Worm (Caenorhabditis elegans) whole organism, L4 larva: ENCODE data around the gene scav-1.

Experiments used
- D1046.2 ChIP-seq: fragments of 200-800 bp; sonication (Bioruptor generic); IDR thresholded peaks from 2 replicates; pipeline ENCODE4 v1.3.6; 2022; ENCODE audit warnings: missing genetic modification characterization, missing compliant biosample characterization
- F37D6.2 ChIP-seq: sonication (generic microtip); optimal IDR thresholded peaks from 2 replicates; lab custom pipeline; 2016; ENCODE audit warnings: mild to moderate bottlenecking, missing genetic modification characterization, missing compliant biosample characterization
- F49E8.2 ChIP-seq: sonication (generic microtip); optimal IDR thresholded peaks from 2 replicates; lab custom pipeline; 2016; ENCODE audit warnings: missing compliant biosample characterization, mild to moderate bottlenecking, missing genetic modification characterization, borderline replicate concordance
- R02D3.7 ChIP-seq: fragments of 150-350 bp; sonication (generic microtip); optimal IDR thresholded peaks from 3 replicates; lab custom pipeline; 2014; ENCODE audit warnings: missing biosample characterization, missing genetic modification characterization
- T26A8.4 ChIP-seq: fragments of 200-800 bp; sonication (Bioruptor generic); IDR thresholded peaks from 2 replicates; pipeline ENCODE4 v1.3.6; 2022; ENCODE audit warnings: missing genetic modification characterization, missing compliant biosample characterization
- Y105C5A.15 ChIP-seq: fragments of 200-800 bp; sonication (Bioruptor generic); IDR thresholded peaks from 2 replicates; pipeline ENCODE4 v1.3.6; 2022; ENCODE audit warnings: missing genetic modification characterization, missing compliant biosample characterization
- Y5F2A.4 ChIP-seq: fragments of 200-800 bp; sonication (Bioruptor generic); optimal IDR thresholded peaks from 2 replicates; lab custom pipeline; 2018; ENCODE audit warnings: mild to moderate bottlenecking, missing genetic modification characterization, missing compliant biosample characterization
- ZK337.2 ChIP-seq: fragments of 200-800 bp; sonication (Bioruptor generic); IDR thresholded peaks from 2 replicates; pipeline ENCODE4 v1.3.6; 2022; ENCODE audit warnings: missing genetic modification reagents, missing genetic modification characterization, missing compliant biosample characterization
- arid-1 ChIP-seq: fragments of 200-800 bp; sonication (Bioruptor generic); conservative IDR thresholded peaks from 2 replicates; pipeline ENCODE4 v1.3.6; 2022; ENCODE audit warnings: missing genetic modification reagents, missing genetic modification characterization, missing compliant biosample characterization
- ceh-28 ChIP-seq: fragments of 150-350 bp; optimal IDR thresholded peaks from 2 replicates; lab custom pipeline; 2014; ENCODE audit warnings: missing biosample characterization, missing genetic modification reagents, missing genetic modification characterization
- ceh-32 ChIP-seq: sonication (generic microtip); optimal IDR thresholded peaks from 2 replicates; lab custom pipeline; 2016; ENCODE audit warnings: mild to moderate bottlenecking, missing genetic modification characterization, missing compliant biosample characterization; ENCODE audit not compliant: poor library complexity
- ceh-62 ChIP-seq: sonication (generic microtip); optimal IDR thresholded peaks from 2 replicates; lab custom pipeline; 2017; ENCODE audit warnings: missing biosample characterization, missing genetic modification characterization
- cey-2 ChIP-seq: sonication (generic microtip); optimal IDR thresholded peaks from 3 replicates; lab custom pipeline; 2017; ENCODE audit warnings: missing genetic modification characterization, mild to moderate bottlenecking, missing compliant biosample characterization, antibody characterized with exemption, borderline replicate concordance; ENCODE audit not compliant: insufficient read depth
- ctbp-1 ChIP-seq: fragments of 200-800 bp; sonication (Bioruptor generic); IDR thresholded peaks from 2 replicates; pipeline ENCODE4 v1.3.6; 2022; ENCODE audit warnings: missing genetic modification reagents, missing genetic modification characterization, missing compliant biosample characterization
- daf-8 ChIP-seq: fragments of 200-800 bp; sonication (Bioruptor generic); IDR thresholded peaks from 2 replicates; pipeline ENCODE4 v1.3.6; 2022; ENCODE audit warnings: missing genetic modification characterization, missing compliant biosample characterization
- dmd-6 ChIP-seq: fragments of 200-800 bp; sonication (Bioruptor generic); IDR thresholded peaks from 2 replicates; pipeline ENCODE4 v1.3.6; 2022; ENCODE audit warnings: missing genetic modification reagents, missing genetic modification characterization, missing compliant biosample characterization
- dpl-1 ChIP-seq: fragments of 150-350 bp; optimal IDR thresholded peaks from 2 replicates; lab custom pipeline; 2014; ENCODE audit warnings: missing biosample characterization, missing genetic modification reagents, missing genetic modification characterization
- duxl-1 ChIP-seq: sonication (generic microtip); optimal IDR thresholded peaks from 2 replicates; lab custom pipeline; 2016; ENCODE audit warnings: mild to moderate bottlenecking, missing genetic modification characterization, moderate library complexity, missing compliant biosample characterization; ENCODE audit not compliant: poor library complexity
- egl-27 ChIP-seq: sonication (generic microtip); optimal IDR thresholded peaks from 3 replicates; lab custom pipeline; 2017; ENCODE audit warnings: missing biosample characterization, missing genetic modification reagents, missing genetic modification characterization
- fos-1 ChIP-seq: fragments of 150-350 bp; optimal IDR thresholded peaks from 2 replicates; lab custom pipeline; 2014; ENCODE audit warnings: missing biosample characterization, missing genetic modification characterization
- hif-1 ChIP-seq, 2 experiments: sonication (generic microtip); optimal IDR thresholded peaks; 2 replicates each; lab custom pipeline; 2016 to 2017; ENCODE audit warnings: missing compliant biosample characterization in 2 of 2, missing genetic modification characterization in 2 of 2, missing genetic modification reagents in 2 of 2, missing genotype in 2 of 2, mild to moderate bottlenecking in 1 of 2
- hlh-30 ChIP-seq: sonication (generic microtip); optimal IDR thresholded peaks from 2 replicates; lab custom pipeline; 2017; ENCODE audit warnings: antibody characterized with exemption, mild to moderate bottlenecking, missing genetic modification characterization, missing compliant biosample characterization; ENCODE audit not compliant: insufficient read depth
- hmg-1.1 ChIP-seq: fragments of 200-800 bp; sonication (Bioruptor generic); IDR thresholded peaks from 2 replicates; pipeline ENCODE4 v1.3.6; 2022; ENCODE audit warnings: missing genetic modification reagents, missing genetic modification characterization, missing compliant biosample characterization
- lin-39 ChIP-seq: fragments of 150-350 bp; optimal IDR thresholded peaks from 2 replicates; lab custom pipeline; 2014; ENCODE audit warnings: missing biosample characterization, missing genetic modification reagents, missing genetic modification characterization
- lsy-2 ChIP-seq, 2 experiments: fragments of 150-350 bp in 1 of 2; sonication (generic microtip) in 1 of 2; optimal IDR thresholded peaks; 2 replicates each; lab custom pipeline; 2014 to 2017; ENCODE audit warnings: missing biosample characterization in 2 of 2, missing genetic modification characterization in 2 of 2
- madf-9 ChIP-seq: fragments of 200-800 bp; sonication (Bioruptor generic); conservative IDR thresholded peaks from 2 replicates; pipeline ENCODE4 v1.3.6; 2022; ENCODE audit warnings: missing genetic modification reagents, missing genetic modification characterization, missing compliant biosample characterization
- mep-1 ChIP-seq: fragments of 150-350 bp; sonication (generic microtip); optimal IDR thresholded peaks from 3 replicates; lab custom pipeline; 2014; ENCODE audit warnings: missing biosample characterization, missing genetic modification characterization
- mxl-3 ChIP-seq: fragments of 200-800 bp; sonication (Bioruptor generic); optimal IDR thresholded peaks from 2 replicates; lab custom pipeline; 2018; ENCODE audit warnings: mild to moderate bottlenecking, missing genetic modification characterization, missing compliant biosample characterization
- nhr-102 ChIP-seq: sonication (generic microtip); optimal IDR thresholded peaks from 2 replicates; lab custom pipeline; 2016; ENCODE audit warnings: mild to moderate bottlenecking, missing genetic modification characterization, moderate library complexity, missing compliant biosample characterization
- nhr-11 ChIP-seq: fragments of 150-350 bp; optimal IDR thresholded peaks from 2 replicates; lab custom pipeline; 2014; ENCODE audit warnings: missing biosample characterization, missing genetic modification characterization
- nhr-111 ChIP-seq: fragments of 200-800 bp; sonication (Bioruptor generic); optimal IDR thresholded peaks from 2 replicates; lab custom pipeline; 2018; ENCODE audit warnings: mild to moderate bottlenecking, missing genetic modification characterization, missing compliant biosample characterization
- nhr-6 ChIP-seq: fragments of 150-350 bp; optimal IDR thresholded peaks from 2 replicates; lab custom pipeline; 2014; ENCODE audit warnings: missing biosample characterization, missing genetic modification characterization
- pha-4 ChIP-seq, 2 experiments: fragments of 150-350 bp in 1 of 2; fragments of 200-800 bp in 1 of 2; sonication (Bioruptor generic) in 1 of 2; IDR thresholded peaks in 1 of 2; optimal IDR thresholded peaks in 1 of 2; 2 replicates each; pipeline versions ENCODE4 v1.3.6 to Lab custom; 2014 to 2022; ENCODE audit warnings: missing genetic modification characterization in 2 of 2, missing genetic modification reagents in 2 of 2, missing biosample characterization in 1 of 2, missing compliant biosample characterization in 1 of 2
- php-3 ChIP-seq: fragments of 200-800 bp; sonication (Bioruptor generic); IDR thresholded peaks from 2 replicates; pipeline ENCODE4 v1.3.6; 2022; ENCODE audit warnings: missing genetic modification reagents, missing genetic modification characterization, missing compliant biosample characterization
- pqm-1 ChIP-seq: sonication (generic microtip); optimal IDR thresholded peaks from 2 replicates; lab custom pipeline; 2017; ENCODE audit warnings: missing biosample characterization, missing genetic modification characterization
- rbr-2 ChIP-seq: sonication (generic microtip); optimal IDR thresholded peaks from 2 replicates; lab custom pipeline; 2016; ENCODE audit warnings: missing genotype, missing genetic modification characterization, missing compliant biosample characterization
- saeg-2 ChIP-seq: fragments of 200-800 bp; sonication (Bioruptor generic); IDR thresholded peaks from 2 replicates; pipeline ENCODE4 v1.3.6; 2022; ENCODE audit warnings: missing genetic modification reagents, missing genetic modification characterization, missing compliant biosample characterization
- set-16 ChIP-seq: fragments of 200-800 bp; sonication (Bioruptor generic); IDR thresholded peaks from 2 replicates; pipeline ENCODE4 v1.3.6; 2022; ENCODE audit warnings: missing genetic modification reagents, missing genetic modification characterization, missing compliant biosample characterization
- spr-3 ChIP-seq: fragments of 200-800 bp; sonication (Bioruptor generic); optimal IDR thresholded peaks from 2 replicates; lab custom pipeline; 2018; ENCODE audit warnings: mild to moderate bottlenecking, missing genetic modification characterization, missing compliant biosample characterization
- tra-1 ChIP-seq: fragments of 200-800 bp; sonication (Bioruptor generic); IDR thresholded peaks from 2 replicates; pipeline ENCODE4 v1.3.6; 2022; ENCODE audit warnings: missing genetic modification reagents, missing genetic modification characterization, missing compliant biosample characterization
- unc-130 ChIP-seq: sonication (generic microtip); optimal IDR thresholded peaks from 2 replicates; lab custom pipeline; 2016; ENCODE audit warnings: missing genetic modification reagents, missing genetic modification characterization, missing compliant biosample characterization
- unc-62 ChIP-seq, 3 experiments: fragments of 150-350 bp in 1 of 3; sonication (generic microtip); optimal IDR thresholded peaks in 2 of 3; peaks in 1 of 3; 1 replicate in 1 of 3; 2 replicates in 2 of 3; lab custom pipeline; 2014 to 2017; ENCODE audit warnings: missing biosample characterization in 3 of 3, missing genetic modification characterization in 3 of 3, missing genetic modification reagents in 3 of 3, missing genotype in 1 of 3
- vab-7 ChIP-seq: fragments of 200-800 bp; sonication (Bioruptor generic); IDR thresholded peaks from 2 replicates; pipeline ENCODE4 v1.3.6; 2022; ENCODE audit warnings: missing genetic modification reagents, missing genetic modification characterization, missing compliant biosample characterization
- zag-1 ChIP-seq: fragments of 150-350 bp; optimal IDR thresholded peaks from 2 replicates; lab custom pipeline; 2014; ENCODE audit warnings: missing biosample characterization, missing genetic modification characterization
- zfp-3 ChIP-seq: fragments of 200-800 bp; sonication (Bioruptor generic); conservative IDR thresholded peaks from 2 replicates; pipeline ENCODE4 v1.3.6; 2022; ENCODE audit warnings: missing genetic modification reagents, missing genetic modification characterization, missing compliant biosample characterization
- zip-2 ChIP-seq: fragments of 150-350 bp; optimal IDR thresholded peaks from 2 replicates; lab custom pipeline; 2014; ENCODE audit warnings: missing biosample characterization, missing genetic modification characterization
- ztf-11 ChIP-seq: fragments of 150-350 bp; optimal IDR thresholded peaks from 2 replicates; lab custom pipeline; 2014; ENCODE audit warnings: missing biosample characterization, missing genetic modification characterization

The scav-1 gene

ce11 chrX:5433912-5434311 is 33.5 kb upstream of the scav-1 start:
- TF ChIP-seq nhr-102 (tag; lab: Kevin White, UChicago) (no peak), unc-62 (GFP tag; optimal IDR thresholded peaks at IDR 0.05 in 1 of 2; lab: Kevin White, UChicago) (peak in 1 of 2 experiments; percentile 94), unc-62 (tag; optimal IDR thresholded peaks at IDR 0.05; lab: Kevin White, UChicago) (no peak)
- TF ChIP-seq, all 104 proteins: peak for 1

- TF ChIP-seq zip-2 (tag; lab: Kevin White, UChicago) (peak; percentile 96), php-3 (GFP tag; lab: Robert Waterston, UW) (peak; percentile 98), cey-2 (peak; percentile 66), saeg-2 (GFP tag; lab: Robert Waterston, UW) (peak; percentile 92), F37D6.2 (tag; lab: Kevin White, UChicago) (peak; percentile 97), daf-8 (GFP tag; lab: Robert Waterston, UW) (peak; percentile 38; the same call in 1 of the 2 replicates), ZK337.2 (GFP tag; lab: Robert Waterston, UW) (0 out of 2 replicates have a peak, but pooled peaks have one; percentile 59), ceh-28 (tag; lab: Kevin White, UChicago) (peak; percentile 91), F49E8.2 (tag; lab: Kevin White, UChicago) (peak; percentile 37), R02D3.7 (tag; lab: Kevin White, UChicago) (no peak), hif-1 (tag; optimal IDR thresholded peaks at IDR 0.05; lab: Kevin White, UChicago) (peak; percentile 74 to 81), hmg-1.1 (peak; percentile 99), mxl-3 (GFP tag; lab: Kevin White, UChicago) (peak; percentile 97), zag-1 (tag; lab: Kevin White, UChicago) (peak; percentile 89), rbr-2 (tag; lab: Kevin White, UChicago) (peak; percentile 99), nhr-6 (peak; percentile 90), dmd-6 (GFP tag; lab: Robert Waterston, UW) (peak; percentile 97), lin-39 (tag; lab: Kevin White, UChicago) (no peak), nhr-11 (tag; lab: Kevin White, UChicago) (peak; percentile 94), madf-9 (GFP tag; lab: Robert Waterston, UW) (peak; percentile 96), ceh-62 (tag; lab: Kevin White, UChicago) (no peak), ceh-32 (tag; lab: Kevin White, UChicago) (peak; percentile 84), ztf-11 (tag; lab: Kevin White, UChicago) (peak; percentile 76), D1046.2 (GFP tag; lab: Robert Waterston, UW) (peak; percentile 78), unc-130 (GFP tag; lab: Kevin White, UChicago) (peak; percentile 33), pha-4 (GFP tag; IDR thresholded peaks at IDR 0.05; lab: Robert Waterston, UW) (no peak), pha-4 (tag; optimal IDR thresholded peaks at IDR 0.05; lab: Kevin White, UChicago) (peak; percentile 93), nhr-102 (tag; lab: Kevin White, UChicago) (peak; percentile 99), lsy-2 (tag; optimal IDR thresholded peaks at IDR 0.05; lab: Kevin White, UChicago) (peak; percentile 93 to 95), zfp-3 (GFP tag; lab: Robert Waterston, UW) (peak; percentile 94), mep-1 (peak; percentile 99), fos-1 (tag; lab: Kevin White, UChicago) (peak; percentile 83), egl-27 (tag; lab: Kevin White, UChicago) (peak; percentile 7), spr-3 (GFP tag; lab: Kevin White, UChicago) (peak; percentile 97), nhr-111 (GFP tag; lab: Kevin White, UChicago) (no peak), arid-1 (peak; percentile 86), tra-1 (peak; percentile 91), duxl-1 (peak; percentile 98), hlh-30 (tag; lab: Kevin White, UChicago) (peak; percentile 90), dpl-1 (GFP tag; lab: Kevin White, UChicago) (peak; percentile 72), Y5F2A.4 (GFP tag; lab: Kevin White, UChicago) (peak; percentile 92), Y105C5A.15 (GFP tag; lab: Robert Waterston, UW) (peak; percentile 53; the same call in 1 of the 2 replicates), pqm-1 (tag; lab: Kevin White, UChicago) (peak; percentile 79), T26A8.4 (GFP tag; lab: Robert Waterston, UW) (peak; percentile 99), set-16 (GFP tag; lab: Robert Waterston, UW) (no peak), ctbp-1 (peak; percentile 97), vab-7 (GFP tag; lab: Robert Waterston, UW) (peak; percentile 92)
Observed at ce11 chrX:5429335-5429734, 29.0 kb upstream of the scav-1 start.
